Worm (Caenorhabditis elegans): Measurements from ENCODE around the gene C30G7.5.

DNA sequence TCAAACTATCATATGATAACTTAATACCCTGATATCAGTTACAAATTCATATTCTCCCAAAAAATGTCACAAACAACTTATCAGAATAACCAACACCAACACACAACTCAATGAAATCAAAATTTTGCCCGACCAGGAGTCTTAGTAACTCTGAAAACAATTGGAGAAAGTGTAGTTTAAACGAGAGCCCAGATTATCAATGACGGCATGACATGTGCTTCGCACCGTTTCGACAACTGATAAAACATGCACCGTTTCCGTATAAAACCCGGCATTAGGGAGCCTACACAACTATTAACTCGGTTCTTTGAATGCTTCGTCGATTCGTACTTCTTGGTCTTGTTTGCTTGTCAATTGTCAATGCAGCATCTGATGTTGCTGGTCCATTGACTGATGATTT, 39.1 kb upstream of the C30G7.5 start, which contains the start of gene fil-1:
- no peak for TF ChIP-seq ceh-43 (GFP tag; optimal IDR thresholded peaks at IDR 0.05)
- no peak for TF ChIP-seq lsy-2 (tag; optimal IDR thresholded peaks at IDR 0.05)
- TF ChIP-seq zip-8 (tag; optimal IDR thresholded peaks at IDR 0.05) = no peak
- no peak for TF ChIP-seq unc-39 (tag; optimal IDR thresholded peaks at IDR 0.05)

Data from whole organism, mixed stage, embryonic.